Worm (Caenorhabditis elegans) whole organism, L1 larva: ENCODE measurements around the gene kin-34.

Experiments used
- Y116A8C.19 ChIP-seq: sonication (generic microtip); optimal IDR thresholded peaks from 2 replicates; lab custom pipeline; 2016; ENCODE audit warnings: missing compliant biosample characterization, missing genetic modification characterization, borderline replicate concordance
- ceh-82 ChIP-seq, 3 experiments: fragments of 150-350 bp in 1 of 3; sonication (generic microtip) in 2 of 3; optimal IDR thresholded peaks; 2 replicates each; lab custom pipeline; 2014 to 2017; ENCODE audit warnings: missing biosample characterization in 3 of 3, missing genetic modification characterization in 3 of 3
- dpl-1 ChIP-seq, 3 experiments: fragments of 150-350 bp in 2 of 3; sonication (generic microtip) in 1 of 3; optimal IDR thresholded peaks; 2 replicates each; lab custom pipeline; 2014 to 2017; ENCODE audit warnings: missing biosample characterization in 3 of 3, missing genetic modification characterization in 3 of 3, missing genetic modification reagents in 3 of 3
- lsy-2 ChIP-seq, 2 experiments: fragments of 150-350 bp; optimal IDR thresholded peaks; 2 replicates each; lab custom pipeline; 2014; ENCODE audit warnings: missing biosample characterization in 2 of 2, missing genetic modification characterization in 2 of 2
- nhr-76 ChIP-seq: sonication (generic microtip); optimal IDR thresholded peaks from 2 replicates; lab custom pipeline; 2017; ENCODE audit warnings: missing biosample characterization, missing genetic modification characterization
- nhr-77 ChIP-seq: fragments of 150-350 bp; optimal IDR thresholded peaks from 2 replicates; lab custom pipeline; 2014; ENCODE audit warnings: missing biosample characterization, missing genetic modification characterization

ce11 chrV:237012-237411, 9.0 kb downstream of the kin-34 start:
- TF ChIP-seq lsy-2 (tag; optimal IDR thresholded peaks at IDR 0.05; lab: Kevin White, UChicago) (no peak), nhr-77 (tag; lab: Kevin White, UChicago) (no peak), dpl-1 (GFP tag; optimal IDR thresholded peaks at IDR 0.05; lab: Kevin White, UChicago) (no peak), Y116A8C.19 (tag; lab: Kevin White, UChicago) (no peak), nhr-76 (tag; lab: Kevin White, UChicago) (no peak), ceh-82 (tag; optimal IDR thresholded peaks at IDR 0.05; lab: Kevin White, UChicago) (no peak)
